Comparison of ENCODE assay signal across 1 fruit fly cellular context in genomic region chrX:3779686-3780407, dm6.
TF ChIP-seq lines count a peak whose summit lies in the region.

No protein-coding gene starts in this region.

TF ChIP-seq in whole organism, embryonic, 481 proteins besides CTCF, POLR2A, EP300 and RAD21 (continued from another document and continues in another):
- TF ChIP-seq jigr1 (GFP tag; IDR thresholded peaks at IDR 0.05; lab: Robert Waterston, UW) (no peak), wek (GFP tag; optimal IDR thresholded peaks at IDR 0.05; lab: Kevin White, UChicago) (no peak), fd64A (GFP tag; optimal IDR thresholded peaks at IDR 0.05; lab: Kevin White, UChicago) (no peak), CG1233 (GFP tag; optimal IDR thresholded peaks at IDR 0.05; lab: Kevin White, UChicago) (no peak), CG14667 (GFP tag; IDR thresholded peaks at IDR 0.05; lab: Robert Waterston, UW) (no peak), sd (tag; optimal IDR thresholded peaks at IDR 0.05; lab: Kevin White, UChicago) (peak; percentile 49), salm (tag; optimal IDR thresholded peaks at IDR 0.05; lab: Kevin White, UChicago) (no peak), abd-A (tag; optimal IDR thresholded peaks at IDR 0.05; lab: Kevin White, UChicago) (peak; percentile 18), CG15696 (tag; optimal IDR thresholded peaks at IDR 0.05; lab: Kevin White, UChicago) (no peak), Bteb2 (GFP tag; optimal IDR thresholded peaks at IDR 0.05; lab: Kevin White, UChicago) (no peak), Aef1 (GFP tag; IDR thresholded peaks at IDR 0.05; lab: Robert Waterston, UW) (no peak), slou (GFP tag; optimal IDR thresholded peaks at IDR 0.05; lab: Kevin White, UChicago) (no peak), hth (optimal IDR thresholded peaks at IDR 0.05; lab: Kevin White, UChicago) (no peak), Vsx1 (GFP tag; optimal IDR thresholded peaks at IDR 0.05; lab: Kevin White, UChicago) (no peak), CG32772 (GFP tag; IDR thresholded peaks at IDR 0.05; lab: Robert Waterston, UW) (no peak), run (tag; optimal IDR thresholded peaks at IDR 0.05; lab: Kevin White, UChicago) (no peak), CG9727 (GFP tag; optimal IDR thresholded peaks at IDR 0.05; lab: Kevin White, UChicago) (no peak), ham (GFP tag; IDR thresholded peaks at IDR 0.05; lab: Robert Waterston, UW) (no peak), Tbp (GFP tag; optimal IDR thresholded peaks at IDR 0.05; lab: Kevin White, UChicago) (no peak), CG11247 (GFP tag; IDR thresholded peaks at IDR 0.05; lab: Robert Waterston, UW) (no peak), prd (optimal IDR thresholded peaks at IDR 0.05; lab: Kevin White, UChicago) (no peak), prd (GFP tag; IDR thresholded peaks at IDR 0.05; lab: Robert Waterston, UW) (no peak), sna (GFP tag; IDR thresholded peaks at IDR 0.05; lab: Robert Waterston, UW; ENCODE audit: partially characterized antibody) (no peak), CG16815 (GFP tag; optimal IDR thresholded peaks at IDR 0.05; lab: Kevin White, UChicago) (no peak), sr (GFP tag; IDR thresholded peaks at IDR 0.05; lab: Robert Waterston, UW) (no peak), CG2889 (GFP tag; IDR thresholded peaks at IDR 0.05; lab: Robert Waterston, UW) (no peak), Xbp1 (GFP tag; optimal IDR thresholded peaks at IDR 0.05; lab: Kevin White, UChicago) (no peak), wdn (GFP tag; IDR thresholded peaks at IDR 0.05; lab: Robert Waterston, UW) (no peak), CG6175 (GFP tag; IDR thresholded peaks at IDR 0.05; lab: Robert Waterston, UW) (peak; percentile 65; the same call in 2 of the 3 replicates), exex (tag; optimal IDR thresholded peaks at IDR 0.05; lab: Kevin White, UChicago) (no peak), CG17359 (tag; optimal IDR thresholded peaks at IDR 0.05; lab: Kevin White, UChicago) (no peak), yki (optimal IDR thresholded peaks at IDR 0.05; lab: Kevin White, UChicago) (peak; percentile 77), pita (GFP tag; optimal IDR thresholded peaks at IDR 0.05; lab: Kevin White, UChicago) (no peak), dan (GFP tag; IDR thresholded peaks at IDR 0.05; lab: Robert Waterston, UW) (no peak), CG10543 (GFP tag; optimal IDR thresholded peaks at IDR 0.05; lab: Kevin White, UChicago) (peak; percentile 31), dati (GFP tag; IDR thresholded peaks at IDR 0.05; lab: Robert Waterston, UW) (no peak), Hr51 (GFP tag; optimal IDR thresholded peaks at IDR 0.05; lab: Kevin White, UChicago) (no peak), CG4617 (GFP tag; optimal IDR thresholded peaks at IDR 0.05; lab: Kevin White, UChicago; ENCODE audit: borderline replicate concordance) (no peak), Dbx (GFP tag; IDR thresholded peaks at IDR 0.05; lab: Robert Waterston, UW) (peak; percentile 41; the same call in 1 of the 3 replicates), z (GFP tag; IDR thresholded peaks at IDR 0.05; lab: Robert Waterston, UW) (no peak), ems (GFP tag; optimal IDR thresholded peaks at IDR 0.05; lab: Kevin White, UChicago) (no peak), CoRest (tag; optimal IDR thresholded peaks at IDR 0.05; lab: Kevin White, UChicago) (no peak), CHES-1-like (GFP tag; optimal IDR thresholded peaks at IDR 0.05; lab: Kevin White, UChicago) (no peak), h (optimal IDR thresholded peaks at IDR 0.05; lab: Kevin White, UChicago) (no peak), MESR4 (GFP tag; optimal IDR thresholded peaks at IDR 0.05; lab: Kevin White, UChicago) (no peak), hb (GFP tag; IDR thresholded peaks at IDR 0.05; lab: Robert Waterston, UW; ENCODE audit: partially characterized antibody) (no peak), CG6254 (GFP tag; optimal IDR thresholded peaks at IDR 0.05; lab: Kevin White, UChicago) (no peak), Scr (GFP tag; IDR thresholded peaks at IDR 0.05; lab: Robert Waterston, UW; ENCODE audit: partially characterized antibody) (no peak), crc (GFP tag; optimal IDR thresholded peaks at IDR 0.05; lab: Kevin White, UChicago) (no peak), lab (GFP tag; optimal IDR thresholded peaks at IDR 0.05; lab: Kevin White, UChicago) (peak; percentile 53), Ets97D (GFP tag; optimal IDR thresholded peaks at IDR 0.05; lab: Kevin White, UChicago) (no peak), CG9876 (GFP tag; optimal IDR thresholded peaks at IDR 0.05; lab: Kevin White, UChicago) (no peak), schlank (tag; optimal IDR thresholded peaks at IDR 0.05; lab: Kevin White, UChicago) (no peak), hbn (GFP tag; IDR thresholded peaks at IDR 0.05; lab: Robert Waterston, UW; ENCODE audit: partially characterized antibody) (no peak), CG4730 (GFP tag; IDR thresholded peaks at IDR 0.05; lab: Robert Waterston, UW) (no peak), Stat92E (GFP tag; optimal IDR thresholded peaks at IDR 0.05; lab: Kevin White, UChicago) (no peak), Mrtf (GFP tag; IDR thresholded peaks at IDR 0.05; lab: Robert Waterston, UW) (no peak), CG17829 (tag; optimal IDR thresholded peaks at IDR 0.05; lab: Kevin White, UChicago) (peak; percentile 3), CG32767 (GFP tag; IDR thresholded peaks at IDR 0.05; lab: Robert Waterston, UW) (no peak), kni (GFP tag; optimal IDR thresholded peaks at IDR 0.05; lab: Kevin White, UChicago) (peak; percentile 1), scrt (GFP tag; optimal IDR thresholded peaks at IDR 0.05; lab: Kevin White, UChicago) (peak; percentile 26), CG4707 (GFP tag; optimal IDR thresholded peaks at IDR 0.05; lab: Kevin White, UChicago) (peak; percentile 21), CG12299 (tag; optimal IDR thresholded peaks at IDR 0.05; lab: Kevin White, UChicago) (no peak), CG2120 (GFP tag; optimal IDR thresholded peaks at IDR 0.05; lab: Kevin White, UChicago) (peak; percentile 35), gsb (GFP tag; IDR thresholded peaks at IDR 0.05; lab: Robert Waterston, UW) (no peak), wor (GFP tag; IDR thresholded peaks at IDR 0.05; lab: Robert Waterston, UW) (no peak), CG11093 (GFP tag; IDR thresholded peaks at IDR 0.05; lab: Robert Waterston, UW) (no peak), seq (GFP tag; IDR thresholded peaks at IDR 0.05; lab: Robert Waterston, UW) (no peak), onecut (GFP tag; IDR thresholded peaks at IDR 0.05; lab: Robert Waterston, UW) (0 out of 2 replicates have a peak, but pooled peaks have one; percentile 21), HLH54F (GFP tag; optimal IDR thresholded peaks at IDR 0.05; lab: Kevin White, UChicago) (no peak), chm (GFP tag; IDR thresholded peaks at IDR 0.05; lab: Robert Waterston, UW) (0 out of 2 replicates have a peak, but pooled peaks have one; percentile 6), az2 (GFP tag; optimal IDR thresholded peaks at IDR 0.05; lab: Kevin White, UChicago) (no peak), CG8281 (tag; optimal IDR thresholded peaks at IDR 0.05; lab: Kevin White, UChicago) (no peak), CkIIα-i1 (GFP tag; IDR thresholded peaks at IDR 0.05; lab: Robert Waterston, UW) (no peak), NC2α (GFP tag; optimal IDR thresholded peaks at IDR 0.05; lab: Kevin White, UChicago) (no peak), sob (GFP tag; IDR thresholded peaks at IDR 0.05; lab: Robert Waterston, UW) (no peak), Dad (GFP tag; optimal IDR thresholded peaks at IDR 0.05; lab: Kevin White, UChicago) (no peak), Hand (GFP tag; optimal IDR thresholded peaks at IDR 0.05; lab: Kevin White, UChicago) (no peak), bowl (GFP tag; IDR thresholded peaks at IDR 0.05; lab: Robert Waterston, UW) (no peak), dysf (GFP tag; IDR thresholded peaks at IDR 0.05; lab: Robert Waterston, UW) (0 out of 3 replicates have a peak, but pooled peaks have one; percentile 29), shn (GFP tag; optimal IDR thresholded peaks at IDR 0.05; lab: Kevin White, UChicago) (no peak), CG6791 (GFP tag; IDR thresholded peaks at IDR 0.05; lab: Robert Waterston, UW; ENCODE audit: partially characterized antibody) (no peak), CG8924 (tag; optimal IDR thresholded peaks at IDR 0.05; lab: Kevin White, UChicago) (peak; percentile 2), tup (GFP tag; optimal IDR thresholded peaks at IDR 0.05; lab: Kevin White, UChicago) (no peak), CG3995 (GFP tag; optimal IDR thresholded peaks at IDR 0.05; lab: Kevin White, UChicago) (no peak), Chrac-16 (GFP tag; optimal IDR thresholded peaks at IDR 0.05; lab: Kevin White, UChicago) (no peak), CG3407 (GFP tag; optimal IDR thresholded peaks at IDR 0.05; lab: Kevin White, UChicago) (no peak), ken (GFP tag; IDR thresholded peaks at IDR 0.05; lab: Robert Waterston, UW) (no peak), CG14860 (GFP tag; IDR thresholded peaks at IDR 0.05; lab: Robert Waterston, UW; ENCODE audit: partially characterized antibody) (no peak), Fer2 (tag; optimal IDR thresholded peaks at IDR 0.05; lab: Kevin White, UChicago) (no peak), NFAT (GFP tag; IDR thresholded peaks at IDR 0.05; lab: Robert Waterston, UW) (peak; percentile 2; the same call in 1 of the 2 replicates), Sry-β (GFP tag; optimal IDR thresholded peaks at IDR 0.05; lab: Kevin White, UChicago) (peak; percentile 65), CG3838 (GFP tag; optimal IDR thresholded peaks at IDR 0.05; lab: Kevin White, UChicago) (no peak), CG43689 (GFP tag; IDR thresholded peaks at IDR 0.05; lab: Robert Waterston, UW) (no peak), CG10366 (GFP tag; IDR thresholded peaks at IDR 0.05; lab: Robert Waterston, UW) (no peak), emc (GFP tag; optimal IDR thresholded peaks at IDR 0.05; lab: Kevin White, UChicago) (no peak), bbx (GFP tag; IDR thresholded peaks at IDR 0.05; lab: Robert Waterston, UW; ENCODE audit: partially characterized antibody) (no peak; the same call in 1 of the 2 replicates), Fer3 (tag; optimal IDR thresholded peaks at IDR 0.05; lab: Kevin White, UChicago) (no peak), pho (GFP tag; optimal IDR thresholded peaks at IDR 0.05; lab: Kevin White, UChicago) (no peak), gem (tag; optimal IDR thresholded peaks at IDR 0.05; lab: Kevin White, UChicago) (no peak), CG3163 (GFP tag; optimal IDR thresholded peaks at IDR 0.05; lab: Kevin White, UChicago) (peak; percentile 41), CG1529 (GFP tag; optimal IDR thresholded peaks at IDR 0.05; lab: Kevin White, UChicago) (no peak), Atf6 (GFP tag; IDR thresholded peaks at IDR 0.05; lab: Robert Waterston, UW) (no peak), br (optimal IDR thresholded peaks at IDR 0.05; lab: Kevin White, UChicago) (no peak), pan (optimal IDR thresholded peaks at IDR 0.05; lab: Kevin White, UChicago) (no peak), pan (GFP tag; optimal IDR thresholded peaks at IDR 0.05 in 1 of 2, IDR thresholded peaks at IDR 0.05 in 1 of 2) (no peak), chif (GFP tag; optimal IDR thresholded peaks at IDR 0.05; lab: Kevin White, UChicago) (no peak), CG12236 (GFP tag; optimal IDR thresholded peaks at IDR 0.05; lab: Kevin White, UChicago) (no peak), CG15073 (GFP tag; optimal IDR thresholded peaks at IDR 0.05; lab: Kevin White, UChicago) (no peak), CG31365 (tag; optimal IDR thresholded peaks at IDR 0.05; lab: Kevin White, UChicago) (peak; percentile 1), fu2 (GFP tag; optimal IDR thresholded peaks at IDR 0.05; lab: Kevin White, UChicago) (no peak), nerfin-2 (GFP tag; IDR thresholded peaks at IDR 0.05; lab: Robert Waterston, UW; ENCODE audit: partially characterized antibody) (no peak), lola (GFP tag; optimal IDR thresholded peaks at IDR 0.05; lab: Kevin White, UChicago) (no peak), Drgx (GFP tag; IDR thresholded peaks at IDR 0.05; lab: Robert Waterston, UW) (peak; percentile 61; the same call in 1 of the 2 replicates), CG18476 (GFP tag; optimal IDR thresholded peaks at IDR 0.05; lab: Kevin White, UChicago) (no peak), MTF-1 (GFP tag; optimal IDR thresholded peaks at IDR 0.05; lab: Kevin White, UChicago; ENCODE audit: borderline replicate concordance) (no peak), CG15011 (GFP tag; optimal IDR thresholded peaks at IDR 0.05; lab: Kevin White, UChicago) (no peak), CG10147 (GFP tag; optimal IDR thresholded peaks at IDR 0.05; lab: Kevin White, UChicago) (no peak), tgo (GFP tag; IDR thresholded peaks at IDR 0.05; lab: Robert Waterston, UW) (no peak), pzg (GFP tag; optimal IDR thresholded peaks at IDR 0.05; lab: Kevin White, UChicago) (no peak), CG15601 (tag; optimal IDR thresholded peaks at IDR 0.05; lab: Kevin White, UChicago) (no peak), Sry-δ (GFP tag; optimal IDR thresholded peaks at IDR 0.05; lab: Kevin White, UChicago) (no peak), CG14710 (tag; optimal IDR thresholded peaks at IDR 0.05; lab: Kevin White, UChicago) (no peak), hkb (optimal IDR thresholded peaks at IDR 0.05; lab: Kevin White, UChicago) (no peak), hkb (GFP tag; IDR thresholded peaks at IDR 0.05; lab: Robert Waterston, UW) (peak; percentile 26; the same call in 1 of the 2 replicates), chn (GFP tag; optimal IDR thresholded peaks at IDR 0.05; lab: Kevin White, UChicago) (peak; percentile 18), oc (tag; optimal IDR thresholded peaks at IDR 0.05; lab: Kevin White, UChicago) (no peak), CG7928 (GFP tag; optimal IDR thresholded peaks at IDR 0.05; lab: Kevin White, UChicago) (no peak), CG16779 (GFP tag; IDR thresholded peaks at IDR 0.05; lab: Robert Waterston, UW) (no peak), CG4424 (GFP tag; optimal IDR thresholded peaks at IDR 0.05; lab: Kevin White, UChicago) (no peak), CG10209 (GFP tag; optimal IDR thresholded peaks at IDR 0.05; lab: Kevin White, UChicago) (no peak), vfl (GFP tag; optimal IDR thresholded peaks at IDR 0.05; lab: Kevin White, UChicago) (no peak), tx (GFP tag; optimal IDR thresholded peaks at IDR 0.05; lab: Kevin White, UChicago) (no peak), Taf1 (GFP tag; IDR thresholded peaks at IDR 0.05; lab: Robert Waterston, UW) (no peak), zfh2 (GFP tag; optimal IDR thresholded peaks at IDR 0.05; lab: Kevin White, UChicago) (no peak), ssp (GFP tag; IDR thresholded peaks at IDR 0.05; lab: Robert Waterston, UW) (no peak), rib (GFP tag; IDR thresholded peaks at IDR 0.05; lab: Robert Waterston, UW) (peak; percentile 81), jing (GFP tag; optimal IDR thresholded peaks at IDR 0.05; lab: Kevin White, UChicago) (no peak)
